Fruit fly (Drosophila melanogaster): Measurements from ENCODE around the gene Ca-beta.

Gene Ca-beta

DNA sequence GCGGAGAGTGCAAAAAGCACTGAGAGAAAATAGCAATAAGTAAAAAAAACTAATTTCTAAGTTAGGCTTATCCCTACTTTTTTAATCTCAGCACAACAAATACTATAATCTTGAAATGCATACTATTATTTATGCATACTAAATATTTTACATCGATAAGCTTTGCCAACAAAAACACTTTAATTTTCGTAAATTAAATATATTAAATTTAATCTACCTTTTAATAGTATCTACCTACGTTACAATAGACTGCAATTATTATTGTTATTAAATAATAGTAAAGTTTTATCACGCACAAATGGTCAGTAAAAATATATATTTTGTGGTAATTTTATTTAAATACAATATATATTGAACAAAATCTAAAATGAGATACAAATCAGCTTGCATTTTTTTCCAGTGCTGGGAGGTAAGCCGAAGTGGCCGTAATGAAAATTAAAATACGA lies 21.2 kb downstream of the Ca-beta start:
- TF ChIP-seq noc (tag; optimal IDR thresholded peaks at IDR 0.05): no peak

DNA sequence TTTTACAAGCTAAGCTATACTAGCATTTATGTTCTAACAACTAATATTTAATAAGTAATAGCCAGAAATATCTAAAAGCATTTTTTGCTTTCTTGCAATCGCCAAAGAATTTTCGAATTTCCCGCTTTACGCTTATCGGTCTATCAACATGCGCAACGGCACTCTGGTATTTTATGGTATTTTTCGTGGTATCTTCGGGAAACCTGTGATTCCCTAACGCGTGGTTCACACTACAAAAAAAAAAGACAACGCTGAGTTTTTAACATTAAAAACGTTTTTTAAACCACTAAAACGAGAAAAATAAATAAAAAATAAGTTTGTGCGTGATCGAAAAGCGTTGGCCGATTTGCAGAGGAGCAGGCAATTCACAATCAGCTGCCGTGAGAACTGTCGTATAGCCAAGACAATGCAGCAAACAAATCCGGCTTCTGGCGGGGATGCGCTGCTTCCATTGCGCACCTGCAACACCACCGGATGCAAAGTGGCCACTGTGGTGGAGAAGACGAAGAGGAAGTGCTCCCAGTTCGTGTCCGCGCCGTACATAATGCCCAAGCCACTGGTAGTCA lies 24.4 kb downstream of the Ca-beta start, which contains the start of gene Boh2:
TSS of gene Boh2 (plus strand) at position 207 of the 566 bp plus-strand sequence.
- TF ChIP-seq noc (tag; optimal IDR thresholded peaks at IDR 0.05): no peak

DNA sequence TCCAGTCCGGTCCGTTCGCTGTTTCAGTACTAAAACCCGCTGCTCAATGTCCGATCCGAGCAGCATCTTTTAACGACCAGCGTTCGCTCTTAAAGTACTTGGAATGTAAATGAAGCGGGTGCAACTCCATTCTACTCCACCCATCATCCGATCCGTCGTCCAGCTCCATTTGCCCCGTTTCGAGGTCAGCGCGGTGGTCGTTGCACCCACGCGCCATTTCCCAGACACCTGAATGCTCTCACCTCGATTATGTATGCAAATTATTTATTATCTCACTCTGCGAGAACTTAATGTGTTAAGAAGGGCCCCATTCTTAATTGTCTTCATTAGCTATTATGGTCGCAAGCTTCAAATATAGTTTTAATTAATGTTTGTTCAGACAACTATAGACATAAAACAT lies 25.0 kb downstream of the Ca-beta start:
- TF ChIP-seq noc (tag; optimal IDR thresholded peaks at IDR 0.05): no peak

DNA sequence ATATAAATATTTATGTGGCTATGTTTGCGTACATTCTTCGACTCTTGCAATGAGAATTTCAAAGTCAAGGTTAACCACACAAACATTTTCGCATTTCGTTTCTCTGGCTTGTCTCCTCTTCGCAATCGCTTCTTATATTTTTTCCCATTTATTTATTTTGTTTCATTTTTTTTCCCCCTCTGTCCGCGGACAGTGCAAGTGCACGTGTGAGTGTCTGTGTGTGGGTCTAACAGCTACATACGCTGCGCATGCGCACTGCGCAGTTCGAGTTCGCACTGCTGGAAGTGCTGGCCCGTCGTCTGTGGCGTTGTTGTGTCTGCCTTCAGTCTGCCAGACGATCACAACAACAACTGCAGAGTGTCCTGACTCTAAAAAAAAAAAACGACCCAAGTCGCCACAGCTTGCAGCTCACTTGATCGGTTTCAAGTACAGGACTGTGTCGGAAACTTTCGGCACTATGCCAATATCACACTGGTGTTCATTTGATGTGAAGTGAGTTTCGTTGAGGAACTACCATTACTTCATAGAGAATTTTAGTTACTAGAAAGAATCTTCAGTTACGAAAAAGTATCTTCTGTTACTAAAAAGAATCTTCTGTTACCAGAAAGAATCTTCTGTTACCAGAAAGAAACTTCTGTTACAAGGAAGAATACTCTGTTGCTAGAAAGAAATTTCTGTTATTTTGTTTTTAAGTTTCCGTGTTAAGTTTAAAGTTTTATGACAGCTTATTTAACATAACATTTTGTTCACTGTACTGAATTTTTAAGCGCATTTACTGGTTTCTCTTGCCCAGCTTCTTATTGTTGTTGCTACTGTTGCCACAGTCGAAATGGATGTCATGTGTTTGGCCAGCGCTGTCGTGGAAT lies 27.7 kb downstream of the Ca-beta start:
- no peak for TF ChIP-seq noc (tag; optimal IDR thresholded peaks at IDR 0.05)

DNA sequence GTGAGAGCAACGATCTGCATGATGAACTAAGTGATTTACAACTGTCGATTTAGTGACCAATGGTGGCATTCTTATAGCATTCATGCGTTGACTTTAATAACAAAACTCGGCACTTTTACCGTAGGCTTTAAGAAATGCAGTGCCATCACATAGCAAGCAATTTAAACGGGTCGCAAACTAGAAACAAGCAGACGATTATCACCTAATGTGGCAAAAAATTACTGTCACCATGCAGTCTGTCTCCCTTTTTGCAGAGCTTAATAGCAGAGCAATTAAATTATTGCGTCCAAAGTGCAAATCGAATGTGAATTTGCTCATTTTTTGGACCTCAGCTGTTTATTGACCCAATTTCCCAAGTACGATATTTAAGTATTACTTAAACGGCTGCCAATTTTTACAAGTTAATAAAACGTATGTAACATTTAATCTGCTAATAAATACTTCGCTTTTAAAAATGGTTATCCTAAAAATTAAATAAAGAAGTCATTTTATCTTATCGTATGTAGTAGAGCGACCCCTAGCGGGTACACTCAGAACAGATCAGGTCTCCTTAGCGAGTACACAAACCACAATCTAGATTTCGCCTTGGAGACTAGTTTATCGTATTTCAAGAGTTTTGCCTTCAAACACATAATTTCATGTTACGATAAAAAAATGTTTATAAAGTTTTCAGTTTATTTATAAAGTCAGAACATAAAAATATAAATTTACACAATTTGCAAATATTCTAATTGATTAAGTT lies 31.6 kb downstream of the Ca-beta start, which contains the start of gene Vm32E:
TSS of gene Vm32E (minus strand) at position 51 of the 742 bp plus-strand sequence.
- no peak for TF ChIP-seq noc (tag; optimal IDR thresholded peaks at IDR 0.05)

DNA sequence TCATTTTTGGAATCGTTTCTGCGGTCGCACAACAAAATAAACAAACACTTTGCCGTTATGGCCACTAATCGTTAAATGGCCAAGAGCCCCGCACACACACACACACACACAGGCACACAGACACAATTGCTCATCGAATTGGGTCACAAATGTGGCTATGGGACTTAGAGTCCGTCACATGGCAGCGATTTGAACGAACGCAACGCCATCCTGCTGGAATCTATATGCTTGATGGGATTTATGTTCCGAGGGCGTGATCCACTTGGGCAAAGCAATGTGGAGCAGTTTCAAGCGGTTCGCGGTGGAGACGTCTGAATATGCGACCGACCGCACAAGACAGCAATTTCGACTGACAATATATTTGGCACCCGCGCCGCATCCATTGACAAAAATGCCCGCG lies 32.8 kb downstream of the Ca-beta start:
- TF ChIP-seq noc (tag; optimal IDR thresholded peaks at IDR 0.05): no peak

DNA sequence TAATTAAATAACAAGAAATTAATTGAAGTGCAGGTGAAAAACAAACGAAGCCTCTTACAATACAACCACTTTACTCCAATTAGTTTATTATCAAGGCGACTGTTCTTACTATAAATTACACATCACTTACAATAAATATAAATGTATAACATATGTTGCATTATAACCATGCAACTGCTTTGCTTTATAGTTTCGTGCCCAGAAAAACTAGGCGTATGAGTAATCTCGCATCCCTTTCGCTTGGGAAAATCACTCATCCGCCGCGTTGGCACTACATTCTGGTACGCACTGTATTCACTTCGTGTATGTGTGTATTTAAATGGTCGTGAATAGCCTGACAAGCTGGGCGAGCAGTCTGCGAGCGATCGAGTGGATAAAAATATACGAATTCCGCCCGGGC lies 33.4 kb downstream of the Ca-beta start:
- TF ChIP-seq noc (tag; optimal IDR thresholded peaks at IDR 0.05): no peak

DNA sequence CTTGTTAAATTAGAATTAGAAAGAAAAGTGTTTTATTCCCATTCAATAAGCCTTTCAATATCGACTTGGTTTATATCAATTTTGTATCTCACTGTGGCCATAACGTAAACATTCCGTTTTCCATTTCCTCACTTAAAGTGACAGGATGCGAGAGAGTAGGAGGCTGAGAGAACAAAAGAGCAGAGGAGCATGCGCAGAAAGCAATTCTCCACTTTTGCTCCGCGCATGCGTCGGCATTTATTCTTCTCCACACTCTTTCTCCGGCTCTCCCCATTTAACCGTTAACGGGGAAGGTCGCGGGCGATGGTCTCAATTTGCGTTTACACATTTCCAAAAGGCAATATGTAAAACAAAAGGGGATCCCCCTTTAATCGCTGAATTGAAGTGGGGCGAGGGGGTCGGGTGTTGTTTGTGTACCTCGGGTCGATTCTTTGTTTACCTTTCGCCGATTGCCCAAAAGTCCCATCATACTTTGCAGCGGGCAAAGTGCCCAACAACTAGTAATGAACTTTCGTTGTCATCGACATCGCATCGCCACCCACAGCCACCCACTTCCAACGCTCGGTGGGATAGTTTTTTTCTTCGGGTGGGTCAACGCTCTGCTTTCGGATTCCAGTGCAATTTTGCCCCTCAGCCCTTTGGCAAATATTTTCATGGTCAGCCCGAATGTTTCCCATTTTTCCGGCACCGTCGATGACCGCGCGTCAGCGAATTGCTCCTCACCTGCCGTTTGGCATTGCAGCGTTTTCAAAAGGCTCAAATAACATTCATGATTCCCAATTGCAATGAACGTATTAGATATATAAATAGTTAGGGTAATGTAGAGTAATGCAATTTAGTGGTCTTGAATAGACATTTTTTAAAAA lies 34.4 kb downstream of the Ca-beta start:
- TF ChIP-seq noc (tag; optimal IDR thresholded peaks at IDR 0.05): no peak

DNA sequence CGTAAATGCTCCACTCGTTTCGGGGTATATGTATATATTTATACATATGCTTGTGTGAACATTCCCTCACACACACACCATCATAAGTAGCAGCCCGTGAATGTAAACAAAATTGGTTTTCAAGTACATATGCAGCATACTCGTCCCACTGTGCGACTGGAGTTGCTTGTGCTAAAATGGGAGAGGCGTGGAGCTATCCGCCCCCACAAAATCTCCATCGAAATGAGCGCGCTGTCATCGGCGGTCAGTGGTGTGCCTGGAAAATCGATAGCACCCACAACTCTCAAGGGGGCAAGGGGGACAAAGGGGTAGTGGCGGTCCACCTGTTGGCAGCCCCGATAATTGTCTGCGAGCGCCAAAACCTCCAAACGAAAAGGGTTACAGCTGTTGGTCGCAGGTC lies 35.3 kb downstream of the Ca-beta start:
- TF ChIP-seq noc (tag; optimal IDR thresholded peaks at IDR 0.05): no peak

DNA sequence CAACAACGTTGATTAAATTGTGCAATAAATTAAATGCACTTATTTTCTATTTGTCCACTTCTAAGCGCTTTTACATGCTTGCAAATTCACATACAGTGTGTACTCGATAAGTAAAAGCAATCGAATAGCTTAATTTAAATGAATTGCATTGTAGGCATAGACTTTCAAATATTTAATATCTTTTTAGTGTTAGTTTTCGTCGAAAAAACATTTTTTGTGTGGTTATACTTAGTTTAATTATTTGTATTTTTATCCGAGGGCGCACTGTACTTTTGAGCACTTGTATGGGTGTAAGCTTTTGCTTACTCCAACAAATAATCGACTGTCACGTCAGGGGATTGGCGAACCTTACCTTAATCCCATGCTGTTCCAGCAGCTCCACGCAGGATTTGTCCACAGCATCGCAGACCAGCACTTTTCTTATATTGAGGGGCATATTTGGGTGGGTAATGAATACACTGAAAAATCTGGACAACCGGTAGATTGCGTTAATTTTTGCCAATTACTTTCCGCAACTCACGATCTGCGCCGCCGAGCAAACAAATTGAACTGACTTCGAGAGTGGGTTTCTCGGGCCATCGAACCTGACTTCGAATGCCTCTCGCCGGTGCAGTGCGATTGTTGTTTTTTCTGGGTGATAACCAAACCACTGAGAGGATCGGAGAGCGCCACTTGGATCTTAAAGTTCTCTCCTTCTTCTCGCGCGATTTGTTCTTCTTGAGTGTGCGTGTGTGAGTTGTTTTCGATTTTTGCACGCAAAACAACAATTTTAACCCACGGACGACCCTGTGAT lies 48.0 kb downstream of the Ca-beta start, which contains the start of gene CG6287:
TSS of gene CG6287 (minus strand) at position 556 of the 793 bp plus-strand sequence.
- peak; percentile 68 for TF ChIP-seq noc (tag; optimal IDR thresholded peaks at IDR 0.05)

DNA sequence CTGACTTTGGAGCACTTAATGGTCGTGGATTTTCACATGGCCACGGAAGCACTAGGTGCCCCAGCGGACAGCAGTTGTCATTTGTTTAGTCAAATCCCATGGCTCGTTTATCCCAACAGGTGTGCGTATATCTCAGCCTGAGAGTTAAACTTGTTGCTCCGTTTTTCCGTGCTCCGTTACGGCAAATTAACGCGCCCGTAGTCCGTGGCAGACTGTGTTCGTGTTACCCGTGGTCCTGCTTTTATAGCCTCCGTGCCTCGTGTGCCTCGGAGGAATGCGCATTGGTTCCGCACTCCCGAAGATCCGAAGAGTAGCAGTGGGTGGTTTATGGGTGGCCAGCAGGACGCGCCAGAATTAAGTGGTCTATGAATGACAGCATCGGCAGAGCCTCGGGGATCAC lies 54.4 kb downstream of the Ca-beta start, which contains the start of gene Gyc32E:
TSS of gene Gyc32E (minus strand) at position 133 of the 400 bp plus-strand sequence.
- TF ChIP-seq noc (tag; optimal IDR thresholded peaks at IDR 0.05): no peak

DNA sequence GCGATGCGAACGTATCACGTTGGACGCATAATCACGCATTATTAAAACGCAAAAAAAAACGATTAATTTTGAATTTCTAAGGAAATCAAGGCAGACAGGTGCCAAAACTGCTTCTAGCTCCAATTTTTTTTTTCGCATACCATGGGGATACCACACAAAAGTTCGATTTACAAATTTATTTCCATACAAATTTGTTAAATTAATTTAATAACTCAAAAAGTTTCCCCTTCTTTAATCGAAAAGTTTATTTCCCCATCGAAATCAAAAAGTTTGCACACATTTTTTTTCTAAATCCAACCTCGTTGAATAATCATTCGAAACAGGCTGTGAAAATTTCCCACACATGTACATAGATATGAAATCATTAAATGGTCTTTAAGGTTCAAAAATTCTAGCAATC lies 58.0 kb downstream of the Ca-beta start, which contains the start of gene CG31867:
TSS of gene CG31867 (minus strand) at position 101 of the 400 bp plus-strand sequence.
- no peak for TF ChIP-seq noc (tag; optimal IDR thresholded peaks at IDR 0.05)

DNA sequence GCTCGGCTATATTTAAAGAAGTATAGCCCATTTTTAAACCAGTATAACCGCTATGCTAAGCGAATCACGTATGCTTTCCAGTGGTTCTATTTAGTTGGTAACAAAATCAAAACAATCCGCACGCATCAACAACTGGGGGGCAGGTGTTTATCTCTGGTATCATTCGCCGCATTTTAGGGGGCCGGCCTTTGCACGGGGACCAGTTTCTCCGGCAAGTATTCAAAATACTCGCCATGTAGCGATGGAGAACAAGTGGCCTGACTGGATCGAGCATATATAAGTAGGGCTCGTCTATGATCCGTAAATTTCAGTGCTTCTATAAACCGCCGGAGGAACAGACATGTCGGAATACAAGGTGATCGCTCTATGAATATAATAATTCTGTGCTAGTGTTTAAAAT lies 67.3 kb downstream of the Ca-beta start, which contains the start of gene hgo:
TSS of gene hgo (plus strand) at position 301 of the 400 bp plus-strand sequence.
- TF ChIP-seq noc (tag; optimal IDR thresholded peaks at IDR 0.05): no peak
